Worm (Caenorhabditis elegans) whole organism, L1 larva: ENCODE data around the gene rer-1.
A peak's percentile ranks its signal among the peaks of the same experiment; 100 is the strongest.

ENCODE experiments used
- C16A3.4 ChIP-seq: fragments of 150-350 bp; optimal IDR thresholded peaks from 2 replicates; lab custom pipeline; 2014; ENCODE audit warnings: missing biosample characterization, missing genetic modification characterization
- C34B4.2 ChIP-seq: sonication (generic microtip); optimal IDR thresholded peaks from 2 replicates; lab custom pipeline; 2017; ENCODE audit warnings: mild to moderate bottlenecking, missing genetic modification characterization, missing compliant biosample characterization
- Y116A8C.19 ChIP-seq: sonication (generic microtip); optimal IDR thresholded peaks from 2 replicates; lab custom pipeline; 2016; ENCODE audit warnings: missing compliant biosample characterization, missing genetic modification characterization, borderline replicate concordance
- ama-1 ChIP-seq: fragments of 150-350 bp; optimal IDR thresholded peaks from 2 replicates; lab custom pipeline; 2014
- blmp-1 ChIP-seq: fragments of 150-350 bp; optimal IDR thresholded peaks from 2 replicates; lab custom pipeline; 2014; ENCODE audit warnings: missing biosample characterization, missing genetic modification characterization
- ceh-63 ChIP-seq: fragments of 200-800 bp; sonication (Bioruptor generic); optimal IDR thresholded peaks from 2 replicates; lab custom pipeline; 2018; ENCODE audit warnings: mild to moderate bottlenecking, missing genetic modification characterization, missing compliant biosample characterization
- ceh-8 ChIP-seq: fragments of 200-800 bp; sonication (Bioruptor generic); optimal IDR thresholded peaks from 2 replicates; lab custom pipeline; 2018; ENCODE audit warnings: mild to moderate bottlenecking, missing genetic modification characterization, moderate library complexity, missing compliant biosample characterization
- ceh-82 ChIP-seq, 3 experiments: fragments of 150-350 bp in 1 of 3; sonication (generic microtip) in 2 of 3; optimal IDR thresholded peaks; 2 replicates each; lab custom pipeline; 2014 to 2017; ENCODE audit warnings: missing biosample characterization in 3 of 3, missing genetic modification characterization in 3 of 3
- ceh-90 ChIP-seq: sonication (generic microtip); optimal IDR thresholded peaks from 2 replicates; lab custom pipeline; 2016; ENCODE audit warnings: missing genetic modification characterization, missing compliant biosample characterization
- dpl-1 ChIP-seq, 3 experiments: fragments of 150-350 bp in 2 of 3; sonication (generic microtip) in 1 of 3; optimal IDR thresholded peaks; 2 replicates each; lab custom pipeline; 2014 to 2017; ENCODE audit warnings: missing biosample characterization in 3 of 3, missing genetic modification characterization in 3 of 3, missing genetic modification reagents in 3 of 3
- dsc-1 ChIP-seq: sonication (generic microtip); optimal IDR thresholded peaks from 2 replicates; lab custom pipeline; 2016; ENCODE audit warnings: mild to moderate bottlenecking, missing genetic modification characterization, missing compliant biosample characterization
- efl-1 ChIP-seq, 4 experiments: fragments of 150-350 bp; optimal IDR thresholded peaks in 3 of 4; peaks in 1 of 4; 1 replicate in 1 of 4; 2 replicates in 3 of 4; lab custom pipeline; 2014; ENCODE audit warnings: missing biosample characterization in 2 of 4, missing genetic modification characterization in 2 of 4, missing genetic modification reagents in 2 of 4
- efl-3 ChIP-seq: fragments of 200-800 bp; sonication (Bioruptor generic); optimal IDR thresholded peaks from 2 replicates; lab custom pipeline; 2018; ENCODE audit warnings: mild to moderate bottlenecking, missing genetic modification characterization, missing compliant biosample characterization
- egl-27 ChIP-seq, 2 experiments: fragments of 150-350 bp in 1 of 2; sonication (generic microtip); optimal IDR thresholded peaks; 3 replicates each; lab custom pipeline; 2017 to 2018; ENCODE audit warnings: missing biosample characterization in 2 of 2, missing genetic modification characterization in 2 of 2, missing genetic modification reagents in 2 of 2
- elt-3 ChIP-seq, 6 experiments: fragments of 150-350 bp in 1 of 6; sonication (generic microtip); optimal IDR thresholded peaks; 2 replicates each; lab custom pipeline; 2017 to 2018; ENCODE audit warnings: missing biosample characterization in 6 of 6, missing genetic modification characterization in 6 of 6, inconsistent platforms in 1 of 6
- fkh-4 ChIP-seq: sonication (generic microtip); optimal IDR thresholded peaks from 2 replicates; lab custom pipeline; 2016; ENCODE audit warnings: missing compliant biosample characterization, missing genetic modification characterization, borderline replicate concordance
- grh-1 ChIP-seq: fragments of 200-800 bp; sonication (Bioruptor generic); IDR thresholded peaks from 2 replicates; pipeline ENCODE4 v1.3.6; 2022; ENCODE audit warnings: missing genetic modification reagents, missing genetic modification characterization, missing compliant biosample characterization
- hlh-17 ChIP-seq: fragments of 200-800 bp; sonication (Bioruptor generic); optimal IDR thresholded peaks from 2 replicates; lab custom pipeline; 2018; ENCODE audit warnings: missing genetic modification characterization, mild to moderate bottlenecking, missing compliant biosample characterization, moderate library complexity, borderline replicate concordance
- irx-1 ChIP-seq: sonication (generic microtip); optimal IDR thresholded peaks from 2 replicates; lab custom pipeline; 2016; ENCODE audit warnings: missing genetic modification characterization, missing compliant biosample characterization
- jun-1 ChIP-seq: fragments of 150-350 bp; optimal IDR thresholded peaks from 2 replicates; lab custom pipeline; 2014; ENCODE audit warnings: missing biosample characterization, missing genetic modification reagents, missing genetic modification characterization
- lin-14 ChIP-seq: fragments of 200-800 bp; sonication (Bioruptor generic); optimal IDR thresholded peaks from 2 replicates; lab custom pipeline; 2018; ENCODE audit warnings: mild to moderate bottlenecking, missing genetic modification characterization, moderate library complexity, missing compliant biosample characterization
- lin-15B ChIP-seq: fragments of 150-350 bp; sonication (generic microtip); optimal IDR thresholded peaks from 3 replicates; lab custom pipeline; 2014; ENCODE audit warnings: missing biosample characterization, missing genetic modification characterization
- lin-35 ChIP-seq, 2 experiments: fragments of 150-350 bp; optimal IDR thresholded peaks; 2 replicates each; lab custom pipeline; 2014; ENCODE audit warnings: missing biosample characterization in 2 of 2, missing genetic modification characterization in 2 of 2, missing genetic modification reagents in 2 of 2
- lin-39 ChIP-seq: fragments of 150-350 bp; optimal IDR thresholded peaks from 2 replicates; lab custom pipeline; 2014; ENCODE audit warnings: missing biosample characterization, missing genetic modification reagents, missing genetic modification characterization
- lir-3 ChIP-seq: sonication (generic microtip); optimal IDR thresholded peaks from 2 replicates; lab custom pipeline; 2016; ENCODE audit warnings: mild to moderate bottlenecking, missing genetic modification characterization, moderate library complexity, missing compliant biosample characterization; ENCODE audit not compliant: poor library complexity
- lsy-2 ChIP-seq, 2 experiments: fragments of 150-350 bp; optimal IDR thresholded peaks; 2 replicates each; lab custom pipeline; 2014; ENCODE audit warnings: missing biosample characterization in 2 of 2, missing genetic modification characterization in 2 of 2
- mdl-1 ChIP-seq, 2 experiments: fragments of 150-350 bp; optimal IDR thresholded peaks; 2 replicates each; lab custom pipeline; 2014 to 2017; ENCODE audit warnings: missing biosample characterization in 2 of 2, missing genetic modification characterization in 2 of 2, inconsistent platforms in 1 of 2
- mef-2 ChIP-seq: fragments of 150-350 bp; optimal IDR thresholded peaks from 2 replicates; lab custom pipeline; 2014; ENCODE audit warnings: missing biosample characterization, missing genetic modification characterization
- mep-1 ChIP-seq: fragments of 150-350 bp; optimal IDR thresholded peaks from 2 replicates; lab custom pipeline; 2014; ENCODE audit warnings: missing biosample characterization, missing genetic modification characterization
- nhr-11 ChIP-seq: fragments of 150-350 bp; optimal IDR thresholded peaks from 2 replicates; lab custom pipeline; 2014; ENCODE audit warnings: missing biosample characterization, missing genetic modification characterization
- nhr-12 ChIP-seq: sonication (generic microtip); optimal IDR thresholded peaks from 2 replicates; lab custom pipeline; 2017; ENCODE audit warnings: missing biosample characterization, missing genetic modification characterization
- nhr-19 ChIP-seq: fragments of 200-800 bp; sonication (Bioruptor generic); conservative IDR thresholded peaks from 2 replicates; pipeline ENCODE4 v1.3.6; 2022; ENCODE audit warnings: missing genetic modification characterization, missing compliant biosample characterization
- nhr-20 ChIP-seq: sonication (generic microtip); optimal IDR thresholded peaks from 2 replicates; lab custom pipeline; 2016; ENCODE audit warnings: mild to moderate bottlenecking, missing genetic modification characterization, missing compliant biosample characterization
- nhr-237 ChIP-seq: fragments of 150-350 bp; optimal IDR thresholded peaks from 2 replicates; lab custom pipeline; 2014; ENCODE audit warnings: missing biosample characterization, missing genetic modification characterization
- nhr-47 ChIP-seq: sonication (generic microtip); optimal IDR thresholded peaks from 2 replicates; lab custom pipeline; 2016; ENCODE audit warnings: mild to moderate bottlenecking, missing genetic modification characterization, moderate library complexity, missing compliant biosample characterization
- nhr-71 ChIP-seq: sonication (generic microtip); optimal IDR thresholded peaks from 2 replicates; lab custom pipeline; 2016; ENCODE audit warnings: mild to moderate bottlenecking, missing genetic modification characterization, moderate library complexity, missing compliant biosample characterization
- nhr-84 ChIP-seq: sonication (generic microtip); optimal IDR thresholded peaks from 2 replicates; lab custom pipeline; 2017; ENCODE audit warnings: missing biosample characterization, missing genetic modification characterization
- nhr-85 ChIP-seq: sonication (generic microtip); peaks from one replicate; lab custom pipeline; 2016; ENCODE audit warnings: missing genetic modification characterization, inconsistent platforms, missing compliant biosample characterization
- nhr-90 ChIP-seq: sonication (generic microtip); optimal IDR thresholded peaks from 2 replicates; lab custom pipeline; 2016; ENCODE audit warnings: mild to moderate bottlenecking, missing genetic modification characterization, missing compliant biosample characterization; ENCODE audit not compliant: poor library complexity
- pag-3 ChIP-seq: sonication (generic microtip); optimal IDR thresholded peaks from 2 replicates; lab custom pipeline; 2017; ENCODE audit warnings: missing genetic modification characterization, mild to moderate bottlenecking, missing compliant biosample characterization, antibody characterized with exemption, borderline replicate concordance; ENCODE audit not compliant: insufficient read depth
- rnt-1 ChIP-seq: sonication (generic microtip); optimal IDR thresholded peaks from 2 replicates; lab custom pipeline; 2016; ENCODE audit warnings: mild to moderate bottlenecking, missing genetic modification characterization, moderate library complexity, missing compliant biosample characterization
- snpc-4 ChIP-seq: fragments of 150-350 bp; optimal IDR thresholded peaks from 2 replicates; lab custom pipeline; 2014; ENCODE audit warnings: missing biosample characterization, missing genetic modification characterization
- snu-23 ChIP-seq: sonication (generic microtip); optimal IDR thresholded peaks from 2 replicates; lab custom pipeline; 2016; ENCODE audit warnings: missing genetic modification characterization, missing compliant biosample characterization
- sox-4 ChIP-seq: sonication (generic microtip); optimal IDR thresholded peaks from 2 replicates; lab custom pipeline; 2016; ENCODE audit warnings: missing genetic modification characterization, missing compliant biosample characterization
- swsn-7 ChIP-seq: sonication (generic microtip); optimal IDR thresholded peaks from 2 replicates; lab custom pipeline; 2016; ENCODE audit warnings: missing genetic modification characterization, missing compliant biosample characterization
- tbx-2 ChIP-seq: sonication (generic microtip); optimal IDR thresholded peaks from 2 replicates; lab custom pipeline; 2016; ENCODE audit warnings: missing genetic modification characterization, missing compliant biosample characterization
- tlp-1 ChIP-seq: fragments of 150-350 bp; optimal IDR thresholded peaks from 2 replicates; lab custom pipeline; 2014; ENCODE audit warnings: missing biosample characterization, missing genetic modification characterization
- unc-130 ChIP-seq: fragments of 150-350 bp; optimal IDR thresholded peaks from 2 replicates; lab custom pipeline; 2017; ENCODE audit warnings: missing biosample characterization, missing genetic modification characterization, inconsistent platforms
- zag-1 ChIP-seq: fragments of 150-350 bp; optimal IDR thresholded peaks from 2 replicates; lab custom pipeline; 2014; ENCODE audit warnings: missing biosample characterization, missing genetic modification characterization
- zip-4 ChIP-seq: fragments of 200-800 bp; sonication (Bioruptor generic); optimal IDR thresholded peaks from 2 replicates; lab custom pipeline; 2018; ENCODE audit warnings: mild to moderate bottlenecking, missing genetic modification characterization, moderate library complexity, missing compliant biosample characterization
- ztf-11 ChIP-seq, 2 experiments: sonication (generic microtip); optimal IDR thresholded peaks; 2 replicates each; lab custom pipeline; 2016 to 2017; ENCODE audit warnings: missing genetic modification characterization in 2 of 2, missing biosample characterization in 1 of 2, missing compliant biosample characterization in 1 of 2

Gene rer-1

ce11 chrII:8822711-8823110 is 11.5 kb downstream of the rer-1 start:
- TF ChIP-seq swsn-7 (tag; lab: Kevin White, UChicago): no peak
- no peak for TF ChIP-seq Y116A8C.19
- peak; percentile 86 for TF ChIP-seq nhr-19 (GFP tag; lab: Robert Waterston, UW)
- TF ChIP-seq tbx-2 (tag; lab: Kevin White, UChicago): peak; percentile 52
- TF ChIP-seq irx-1 (tag; lab: Kevin White, UChicago): peak; percentile 23
- no peak for TF ChIP-seq ama-1 (lab: Kevin White, UChicago)
- peak in 1 of 2 experiments; percentile 47 for TF ChIP-seq lsy-2 (tag; optimal IDR thresholded peaks at IDR 0.05; lab: Kevin White, UChicago)
- no peak for TF ChIP-seq C34B4.2 (tag; lab: Kevin White, UChicago)
- TF ChIP-seq efl-3: no peak
- no peak for TF ChIP-seq snpc-4
- TF ChIP-seq efl-1 (optimal IDR thresholded peaks at IDR 0.05; lab: Kevin White, UChicago): no peak
- TF ChIP-seq efl-1 (GFP tag; optimal IDR thresholded peaks at IDR 0.05 in 1 of 2; lab: Kevin White, UChicago): peak in 1 of 2 experiments; percentile 88
- peak; percentile 61 for TF ChIP-seq grh-1 (GFP tag; lab: Robert Waterston, UW)
- TF ChIP-seq nhr-47 (tag; lab: Kevin White, UChicago): peak; percentile 25
- TF ChIP-seq nhr-11: no peak
- TF ChIP-seq hlh-17 (GFP tag; lab: Kevin White, UChicago): no peak
- TF ChIP-seq nhr-85 (tag; lab: Kevin White, UChicago): peak; percentile 91
- peak; percentile 64 for TF ChIP-seq lin-14 (GFP tag; lab: Kevin White, UChicago)
- no peak for TF ChIP-seq ceh-90
- TF ChIP-seq mdl-1 (tag; optimal IDR thresholded peaks at IDR 0.05; lab: Kevin White, UChicago): peak in 1 of 2 experiments; percentile 85
- TF ChIP-seq nhr-84: no peak
- peak; percentile 59 for TF ChIP-seq blmp-1 (tag; lab: Kevin White, UChicago)
- no peak for TF ChIP-seq lin-15B (tag; lab: Kevin White, UChicago)
- peak; percentile 39 for TF ChIP-seq C16A3.4 (tag; lab: Kevin White, UChicago)
- peak; percentile 84 for TF ChIP-seq unc-130 (tag; lab: Kevin White, UChicago)
- no peak for TF ChIP-seq fkh-4
- TF ChIP-seq lin-35 (GFP tag; optimal IDR thresholded peaks at IDR 0.05; lab: Kevin White, UChicago): peak in 1 of 2 experiments; percentile 71
- TF ChIP-seq nhr-90: peak; percentile 73
- peak; percentile 61 for TF ChIP-seq nhr-71 (tag; lab: Kevin White, UChicago)
- TF ChIP-seq dsc-1: no peak
- TF ChIP-seq jun-1 (tag; lab: Kevin White, UChicago): no peak
- TF ChIP-seq pag-3 (tag; lab: Kevin White, UChicago): no peak
- TF ChIP-seq elt-3 (tag; optimal IDR thresholded peaks at IDR 0.05; lab: Kevin White, UChicago): peak in 5 of 6 experiments; percentile 7 to 95 (median 38)
- TF ChIP-seq nhr-20 (tag; lab: Kevin White, UChicago): peak; percentile 86
- no peak for TF ChIP-seq egl-27 (tag; optimal IDR thresholded peaks at IDR 0.05; lab: Kevin White, UChicago)
- TF ChIP-seq mep-1: no peak
- TF ChIP-seq snu-23 (GFP tag; lab: Kevin White, UChicago): peak; percentile 43
- TF ChIP-seq rnt-1 (tag; lab: Kevin White, UChicago): no peak

- TF ChIP-seq nhr-85 (tag; lab: Kevin White, UChicago) (peak; percentile 16), mef-2 (no peak), nhr-237 (tag; lab: Kevin White, UChicago) (no peak), zip-4 (no peak)
Observed at ce11 chrII:8825769-8826168, 14.6 kb downstream of the rer-1 start, which contains the start of gene nas-25. nas-25 (plus strand) TSS chrII:8826069.

- TF ChIP-seq ztf-11 (tag; optimal IDR thresholded peaks at IDR 0.05; lab: Kevin White, UChicago): no peak
- TF ChIP-seq elt-3 (tag; optimal IDR thresholded peaks at IDR 0.05; lab: Kevin White, UChicago): no peak
- TF ChIP-seq fkh-4: no peak
- no peak for TF ChIP-seq lir-3 (tag; lab: Kevin White, UChicago)
- TF ChIP-seq ceh-8 (GFP tag; lab: Kevin White, UChicago): no peak
- no peak for TF ChIP-seq zag-1 (tag; lab: Kevin White, UChicago)
- no peak for TF ChIP-seq ceh-82 (tag; optimal IDR thresholded peaks at IDR 0.05; lab: Kevin White, UChicago)
- TF ChIP-seq lin-39: no peak
- no peak for TF ChIP-seq tlp-1 (tag; lab: Kevin White, UChicago)
- TF ChIP-seq dpl-1 (GFP tag; optimal IDR thresholded peaks at IDR 0.05; lab: Kevin White, UChicago): no peak
- no peak for TF ChIP-seq sox-4 (tag; lab: Kevin White, UChicago)
- no peak for TF ChIP-seq ceh-90
- TF ChIP-seq nhr-12 (tag; lab: Kevin White, UChicago): no peak
- TF ChIP-seq ceh-63: no peak
- TF ChIP-seq snpc-4: no peak
Observed at ce11 chrII:8829189-8829588, 18.0 kb downstream of the rer-1 start, which contains the start of gene F46C5.2. F46C5.2 (minus strand) TSS chrII:8829289.
